Worm (Caenorhabditis elegans): Measurements from ENCODE around the gene Y27F2A.9.
"Not testable (repeated sequence)": the region's sequence is repeated elsewhere in the genome, so short reads cannot be mapped to it uniquely, and the experiment has no call there.

Y27F2A.9 gene

ce11 chrII:3203415-3203814, 12.0 kb upstream of the Y27F2A.9 start, which contains the start of gene sri-50:
Gene sri-50, plus strand, starts transcription at chrII:3203715.
- TF ChIP-seq nhr-76 (tag; optimal IDR thresholded peaks at IDR 0.05), result no peak
- no peak for TF ChIP-seq hlh-1 (tag; optimal IDR thresholded peaks at IDR 0.05)
- no peak for TF ChIP-seq sptf-1 (tag; optimal IDR thresholded peaks at IDR 0.05)
- no peak for TF ChIP-seq mep-1 (tag; optimal IDR thresholded peaks at IDR 0.05)
- TF ChIP-seq ceh-83 (GFP tag; optimal IDR thresholded peaks at IDR 0.05), result no peak
- TF ChIP-seq unc-62 (GFP tag; optimal IDR thresholded peaks at IDR 0.05), result no peak
- no peak for TF ChIP-seq lin-32 (GFP tag; optimal IDR thresholded peaks at IDR 0.05)
- no peak for TF ChIP-seq tbx-8 (GFP tag; optimal IDR thresholded peaks at IDR 0.05)
- TF ChIP-seq flh-1 (GFP tag; optimal IDR thresholded peaks at IDR 0.05), result no peak

DNA sequence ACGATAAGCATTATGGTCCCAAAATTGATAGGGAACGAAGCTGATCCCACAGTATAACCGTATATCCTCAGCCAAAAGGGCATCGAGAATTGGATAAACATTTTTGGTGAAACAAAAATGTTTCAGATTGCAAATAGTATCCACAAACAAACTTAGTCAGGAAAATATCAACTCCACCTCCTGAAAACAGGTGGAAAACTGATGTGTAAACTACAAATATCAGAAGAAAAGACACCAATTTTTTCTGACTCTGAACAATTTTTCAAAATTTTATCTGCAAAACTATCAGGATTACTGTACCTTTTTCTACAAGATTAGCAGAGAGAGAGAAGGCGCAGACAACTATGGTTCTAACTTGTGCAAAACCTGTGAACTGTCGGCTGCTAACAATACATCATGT, 11.1 kb upstream of the Y27F2A.9 start, which contains the start of gene sri-53:
Gene sri-53 (minus strand): TSS at position 101 of the 400 bp plus-strand sequence.
- TF ChIP-seq nhr-28 (tag; optimal IDR thresholded peaks at IDR 0.05), result no peak

ce11 chrII:3201242-3201641, 9.8 kb upstream of the Y27F2A.9 start, which contains the start of gene sri-48:
Gene sri-48, minus strand, starts transcription at chrII:3201342.
- not testable (repeated sequence) for TF ChIP-seq ham-2 (GFP tag; optimal IDR thresholded peaks at IDR 0.05); flh-1 (GFP tag; optimal IDR thresholded peaks at IDR 0.05); lsy-2 (tag; optimal IDR thresholded peaks at IDR 0.05)

DNA sequence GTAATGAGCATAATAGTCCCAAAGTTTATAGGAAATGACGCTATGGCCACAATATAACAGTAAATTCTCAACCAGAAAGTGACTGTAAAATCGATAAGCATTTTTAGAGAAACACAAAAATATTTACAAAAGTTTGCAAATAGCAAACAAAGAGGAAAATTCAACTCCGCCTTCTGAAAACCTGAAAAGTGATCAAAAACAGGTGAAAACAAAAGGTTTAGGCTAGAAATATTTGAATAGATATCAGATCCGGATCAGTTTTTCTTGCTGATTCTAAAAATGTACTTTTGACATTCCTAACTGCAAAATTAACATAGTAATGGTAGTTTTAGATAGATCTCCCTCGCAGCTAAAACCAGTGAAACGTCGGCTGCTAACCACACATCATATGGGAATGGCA, 7.6 kb upstream of the Y27F2A.9 start, which contains the start of gene sri-51:
Gene sri-51 (minus strand): TSS at position 101 of the 400 bp plus-strand sequence.
- TF ChIP-seq sem-2 (GFP tag; optimal IDR thresholded peaks at IDR 0.05), result no peak
- no peak for TF ChIP-seq mep-1 (tag; optimal IDR thresholded peaks at IDR 0.05)
- TF ChIP-seq mls-2 (tag; optimal IDR thresholded peaks at IDR 0.05), result no peak
- no peak for TF ChIP-seq nhr-2 (tag; optimal IDR thresholded peaks at IDR 0.05)

ce11 chrII:3196966-3197365, 5.5 kb upstream of the Y27F2A.9 start, which contains the start of gene gcy-15:
Gene gcy-15, minus strand, starts transcription at chrII:3197066.
- TF ChIP-seq lsy-2 (tag; optimal IDR thresholded peaks at IDR 0.05) (no peak), tbx-8 (GFP tag; optimal IDR thresholded peaks at IDR 0.05) (no peak), ceh-43 (GFP tag; optimal IDR thresholded peaks at IDR 0.05) (no peak), nhr-2 (tag; optimal IDR thresholded peaks at IDR 0.05) (no peak), mep-1 (tag; optimal IDR thresholded peaks at IDR 0.05) (no peak), elt-1 (tag; optimal IDR thresholded peaks at IDR 0.05; ENCODE audit: borderline replicate concordance, insufficient read depth) (no peak), ceh-39 (tag; optimal IDR thresholded peaks at IDR 0.05) (no peak), nhr-12 (tag; optimal IDR thresholded peaks at IDR 0.05) (no peak), pha-4 (tag; optimal IDR thresholded peaks at IDR 0.05) (no peak), unc-120 (tag; optimal IDR thresholded peaks at IDR 0.05; ENCODE audit: poor library complexity, severe bottlenecking) (no peak), ceh-83 (GFP tag; optimal IDR thresholded peaks at IDR 0.05) (no peak), nhr-76 (tag; optimal IDR thresholded peaks at IDR 0.05) (no peak), ces-1 (GFP tag; optimal IDR thresholded peaks at IDR 0.05) (no peak), mls-2 (tag; optimal IDR thresholded peaks at IDR 0.05) (no peak)

DNA sequence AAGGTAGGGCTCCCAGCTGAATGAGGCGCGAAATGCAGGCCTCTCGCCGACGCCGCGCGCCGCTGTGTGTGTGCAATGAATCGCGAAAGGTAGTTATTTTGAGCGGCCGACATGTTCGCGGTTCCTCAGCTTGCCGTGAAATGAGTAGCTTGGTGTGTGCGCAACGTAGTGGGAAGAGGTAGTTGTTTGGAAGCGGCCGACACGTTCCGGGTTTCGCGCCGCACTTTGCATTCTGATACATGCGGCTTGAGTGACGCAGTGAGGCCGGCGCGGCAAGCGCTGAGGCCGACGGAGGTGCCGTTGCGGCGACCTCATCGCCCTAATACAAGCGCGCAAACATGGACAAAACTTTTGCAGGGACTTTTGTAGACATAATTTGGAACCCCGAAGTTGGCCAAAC, 4.3 kb upstream of the Y27F2A.9 start:
- TF ChIP-seq zip-8 (tag; optimal IDR thresholded peaks at IDR 0.05) (no peak), nhr-12 (tag; optimal IDR thresholded peaks at IDR 0.05) (no peak), ceh-39 (tag; optimal IDR thresholded peaks at IDR 0.05) (no peak)

ce11 chrII:3189038-3189437, 2.4 kb downstream of the Y27F2A.9 start, which contains the start of gene Y27F2A.11:
Gene Y27F2A.11, plus strand, starts transcription at chrII:3189338.
- TF ChIP-seq mab-5, nhr-12, M03D4.4 (tag; optimal IDR thresholded peaks at IDR 0.05): not testable (repeated sequence)

ce11 chrII:3185848-3186247, 5.6 kb downstream of the Y27F2A.9 start:
- TF ChIP-seq drap-1 (GFP tag; optimal IDR thresholded peaks at IDR 0.05) (no peak), snpc-4 (tag; optimal IDR thresholded peaks at IDR 0.05) (no peak)
